Fruit fly (Drosophila melanogaster): Measurements from ENCODE around the gene CG2225.

CG2225 gene

DNA sequence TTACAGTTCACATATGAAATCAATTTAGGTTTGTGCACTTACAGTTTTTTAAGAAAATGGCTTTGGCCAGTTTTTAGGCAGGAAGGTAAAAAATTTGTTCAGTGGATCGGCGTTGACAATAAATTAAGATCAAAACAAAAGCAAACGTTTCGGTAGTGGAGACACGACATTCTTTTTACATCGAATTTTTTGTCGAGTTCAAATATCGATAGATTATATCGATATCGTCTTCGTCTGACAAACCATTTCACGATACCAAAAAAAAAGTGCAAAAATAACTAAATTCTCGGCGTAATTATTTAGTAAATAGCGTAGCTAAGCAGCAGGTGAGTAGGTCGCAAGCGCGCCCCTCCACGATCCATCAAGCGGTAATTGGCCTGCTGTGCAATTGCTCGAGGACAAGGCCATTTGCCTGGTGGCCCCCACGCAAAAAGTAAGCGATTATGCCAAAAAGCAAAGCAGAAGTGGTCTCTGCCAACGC, 18.8 kb downstream of the CG2225 start, which contains the start of gene Cul2 (continued):
- TF ChIP-seq chm (GFP tag; IDR thresholded peaks at IDR 0.05): no peak
- no peak for TF ChIP-seq CG14710 (tag; optimal IDR thresholded peaks at IDR 0.05)
- peak; percentile 94 for TF ChIP-seq MESR4 (GFP tag; optimal IDR thresholded peaks at IDR 0.05)
- TF ChIP-seq ftz-f1 (GFP tag; optimal IDR thresholded peaks at IDR 0.05): peak; percentile 82
- TF ChIP-seq CG6791 (GFP tag; IDR thresholded peaks at IDR 0.05; ENCODE audit: partially characterized antibody): peak; percentile 90
- TF ChIP-seq CG32767 (GFP tag; IDR thresholded peaks at IDR 0.05): no peak
- no peak for TF ChIP-seq Hr51 (GFP tag; optimal IDR thresholded peaks at IDR 0.05)
- TF ChIP-seq so (GFP tag; IDR thresholded peaks at IDR 0.05): no peak
- no peak for TF ChIP-seq kni (GFP tag; optimal IDR thresholded peaks at IDR 0.05)
- TF ChIP-seq CG11560 (tag; IDR thresholded peaks at IDR 0.05): no peak
- TF ChIP-seq Elba2 (GFP tag; optimal IDR thresholded peaks at IDR 0.05): no peak
- TF ChIP-seq crc (GFP tag; optimal IDR thresholded peaks at IDR 0.05): no peak
- TF ChIP-seq sisA (GFP tag; IDR thresholded peaks at IDR 0.05): no peak
- TF ChIP-seq cwo (GFP tag; optimal IDR thresholded peaks at IDR 0.05): no peak
- no peak for TF ChIP-seq lab (GFP tag; optimal IDR thresholded peaks at IDR 0.05)
- TF ChIP-seq Hr39 (optimal IDR thresholded peaks at IDR 0.05): no peak
- no peak for TF ChIP-seq CG10147 (GFP tag; optimal IDR thresholded peaks at IDR 0.05)
- TF ChIP-seq Pdp1 (GFP tag; optimal IDR thresholded peaks at IDR 0.05): peak in 1 of 2 experiments; percentile 28
- TF ChIP-seq CG7271 (tag; optimal IDR thresholded peaks at IDR 0.05): no peak
- TF ChIP-seq CG3065 (GFP tag; optimal IDR thresholded peaks at IDR 0.05): no peak
- TF ChIP-seq gsb (GFP tag; IDR thresholded peaks at IDR 0.05): no peak
- no peak for TF ChIP-seq oc (tag; optimal IDR thresholded peaks at IDR 0.05)
- TF ChIP-seq Stat92E (GFP tag; optimal IDR thresholded peaks at IDR 0.05): no peak
- no peak for TF ChIP-seq Nf-YA (GFP tag; IDR thresholded peaks at IDR 0.05)
- TF ChIP-seq CG12769 (tag; optimal IDR thresholded peaks at IDR 0.05): no peak
- TF ChIP-seq toy (GFP tag; IDR thresholded peaks at IDR 0.05): no peak
- TF ChIP-seq NC2β (GFP tag; optimal IDR thresholded peaks at IDR 0.05): no peak
- TF ChIP-seq CG12744 (GFP tag; optimal IDR thresholded peaks at IDR 0.05): no peak
- no peak for TF ChIP-seq Adf1 (GFP tag; IDR thresholded peaks at IDR 0.05)
- TF ChIP-seq HHEX (GFP tag; optimal IDR thresholded peaks at IDR 0.05): no peak
- peak; percentile 13 for TF ChIP-seq Hr3 (GFP tag; optimal IDR thresholded peaks at IDR 0.05)
- TF ChIP-seq sim (GFP tag; IDR thresholded peaks at IDR 0.05): no peak
- no peak for TF ChIP-seq caup (GFP tag; optimal IDR thresholded peaks at IDR 0.05; ENCODE audit: severe bottlenecking)
- TF ChIP-seq bowl (GFP tag; IDR thresholded peaks at IDR 0.05): no peak
- peak; percentile 69 for TF ChIP-seq sna (GFP tag; IDR thresholded peaks at IDR 0.05; ENCODE audit: partially characterized antibody)
- no peak; the same call in 1 of the 2 replicates for TF ChIP-seq Rfx (GFP tag; IDR thresholded peaks at IDR 0.05)
- no peak for TF ChIP-seq Mad (GFP tag; optimal IDR thresholded peaks at IDR 0.05)
- no peak for TF ChIP-seq mirr (GFP tag; optimal IDR thresholded peaks at IDR 0.05)
- no peak for TF ChIP-seq CG30431 (GFP tag; optimal IDR thresholded peaks at IDR 0.05)
- TF ChIP-seq exex (tag; optimal IDR thresholded peaks at IDR 0.05): no peak
- TF ChIP-seq CG8924 (tag; optimal IDR thresholded peaks at IDR 0.05): no peak
- TF ChIP-seq CG5953 (GFP tag; IDR thresholded peaks at IDR 0.05): no peak
- TF ChIP-seq sc (optimal IDR thresholded peaks at IDR 0.05): no peak
- TF ChIP-seq sc (GFP tag; optimal IDR thresholded peaks at IDR 0.05): no peak
- TF ChIP-seq CG17186 (GFP tag; optimal IDR thresholded peaks at IDR 0.05): no peak
- TF ChIP-seq Usf (GFP tag; optimal IDR thresholded peaks at IDR 0.05): no peak
- peak; percentile 86 for TF ChIP-seq Dll (GFP tag; IDR thresholded peaks at IDR 0.05; ENCODE audit: partially characterized antibody)
- TF ChIP-seq tll (GFP tag; optimal IDR thresholded peaks at IDR 0.05): no peak
- no peak for TF ChIP-seq Asciz (GFP tag; optimal IDR thresholded peaks at IDR 0.05)
- TF ChIP-seq en (GFP tag; optimal IDR thresholded peaks at IDR 0.05): no peak
- TF ChIP-seq CG31388 (GFP tag; optimal IDR thresholded peaks at IDR 0.05): no peak

All from whole organism, embryonic.